Fruit fly (Drosophila melanogaster): ENCODE results near the gene bur.

bur gene

DNA sequence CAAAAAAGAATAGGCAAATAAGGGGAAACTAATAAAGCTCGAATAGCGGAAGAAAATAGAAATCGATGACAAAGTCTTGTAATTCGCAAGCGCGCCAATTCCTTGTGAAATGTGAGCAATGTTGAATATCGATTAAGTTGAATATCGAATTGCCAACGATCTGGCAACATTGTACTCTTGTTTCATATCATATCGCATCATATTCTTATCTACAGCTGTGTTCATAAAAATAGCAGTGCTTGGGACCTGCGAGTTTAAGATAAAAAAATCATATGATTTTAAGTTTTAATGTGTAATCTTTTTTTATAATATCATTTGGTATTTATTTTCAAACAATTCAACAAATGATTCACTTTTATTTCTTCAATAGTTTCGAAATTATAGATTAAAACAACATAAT, 30.4 kb downstream of the bur start (continued):
- peak; percentile 55 for TF ChIP-seq phol (tag; optimal IDR thresholded peaks at IDR 0.05)
- TF ChIP-seq CG8388 (GFP tag; optimal IDR thresholded peaks at IDR 0.05), result peak; percentile 45
- no peak; the same call in 2 of the 3 replicates for TF ChIP-seq CG2199 (GFP tag; IDR thresholded peaks at IDR 0.05)
- TF ChIP-seq bsh (GFP tag; optimal IDR thresholded peaks at IDR 0.05), result peak in 1 of 2 experiments; percentile 67
- TF ChIP-seq CG31388 (GFP tag; optimal IDR thresholded peaks at IDR 0.05), result no peak
- TF ChIP-seq fu2 (GFP tag; optimal IDR thresholded peaks at IDR 0.05), result no peak
- TF ChIP-seq psq (GFP tag; optimal IDR thresholded peaks at IDR 0.05), result no peak
- no peak for TF ChIP-seq Rx (GFP tag; IDR thresholded peaks at IDR 0.05)
- TF ChIP-seq eyg (GFP tag; optimal IDR thresholded peaks at IDR 0.05), result no peak
- TF ChIP-seq aop (GFP tag; IDR thresholded peaks at IDR 0.05), result no peak; the same call in 1 of the 2 replicates
- no peak for TF ChIP-seq ken (GFP tag; IDR thresholded peaks at IDR 0.05)
- TF ChIP-seq bbx (GFP tag; IDR thresholded peaks at IDR 0.05; ENCODE audit: partially characterized antibody), result peak; percentile 58; the same call in 1 of the 2 replicates
- no peak for TF ChIP-seq CG7556 (GFP tag; optimal IDR thresholded peaks at IDR 0.05)
- no peak for TF ChIP-seq Kr (GFP tag; optimal IDR thresholded peaks at IDR 0.05)
- no peak for TF ChIP-seq fd102C (GFP tag; optimal IDR thresholded peaks at IDR 0.05)
- TF ChIP-seq Nf-YB (GFP tag; optimal IDR thresholded peaks at IDR 0.05), result peak; percentile 26
- TF ChIP-seq wek (GFP tag; optimal IDR thresholded peaks at IDR 0.05), result no peak
- no peak for TF ChIP-seq CG5245 (GFP tag; optimal IDR thresholded peaks at IDR 0.05)
- no peak for TF ChIP-seq Dip3 (GFP tag; optimal IDR thresholded peaks at IDR 0.05)
- peak; percentile 63 for TF ChIP-seq CG17829 (tag; optimal IDR thresholded peaks at IDR 0.05)
- peak; percentile 74 for TF ChIP-seq row (GFP tag; IDR thresholded peaks at IDR 0.05)
- TF ChIP-seq CG15011 (GFP tag; optimal IDR thresholded peaks at IDR 0.05), result no peak
- TF ChIP-seq Rfx (GFP tag; IDR thresholded peaks at IDR 0.05), result peak; percentile 74
- no peak for TF ChIP-seq CG4282 (GFP tag; optimal IDR thresholded peaks at IDR 0.05)
- no peak for TF ChIP-seq Oaz (GFP tag; IDR thresholded peaks at IDR 0.05)
- TF ChIP-seq Nf-YA (GFP tag; IDR thresholded peaks at IDR 0.05), result no peak; the same call in 1 of the 2 replicates
- peak; percentile 35 for TF ChIP-seq fd96Cb (tag; optimal IDR thresholded peaks at IDR 0.05)
- TF ChIP-seq Mes4 (GFP tag; optimal IDR thresholded peaks at IDR 0.05), result no peak
- TF ChIP-seq CTCF (GFP tag; optimal IDR thresholded peaks at IDR 0.05), result no peak
- peak; percentile 79 for TF ChIP-seq CG32532 (GFP tag; IDR thresholded peaks at IDR 0.05)
- no peak for TF ChIP-seq gsb (GFP tag; IDR thresholded peaks at IDR 0.05)
- no peak for TF ChIP-seq ara (GFP tag; IDR thresholded peaks at IDR 0.05)
- TF ChIP-seq jumu (GFP tag; optimal IDR thresholded peaks at IDR 0.05), result no peak
- TF ChIP-seq pan (optimal IDR thresholded peaks at IDR 0.05), result no peak
- TF ChIP-seq pan (GFP tag; optimal IDR thresholded peaks at IDR 0.05 in 1 of 2, IDR thresholded peaks at IDR 0.05 in 1 of 2), result peak in 1 of 2 experiments; percentile 78
- TF ChIP-seq CG18011 (GFP tag; optimal IDR thresholded peaks at IDR 0.05), result no peak
- no peak for TF ChIP-seq org-1 (GFP tag; optimal IDR thresholded peaks at IDR 0.05)
- TF ChIP-seq HHEX (GFP tag; optimal IDR thresholded peaks at IDR 0.05), result peak; percentile 53
- no peak for TF ChIP-seq emc (GFP tag; optimal IDR thresholded peaks at IDR 0.05)
- TF ChIP-seq CG6254 (GFP tag; optimal IDR thresholded peaks at IDR 0.05), result peak; percentile 15
- peak; percentile 11; the same call in 1 of the 2 replicates for TF ChIP-seq CG32767 (GFP tag; IDR thresholded peaks at IDR 0.05)
- TF ChIP-seq CG11398 (GFP tag; optimal IDR thresholded peaks at IDR 0.05), result no peak
- TF ChIP-seq Hmx (GFP tag; optimal IDR thresholded peaks at IDR 0.05), result no peak
- TF ChIP-seq dm (GFP tag; optimal IDR thresholded peaks at IDR 0.05), result peak; percentile 16
- TF ChIP-seq CG8944 (GFP tag; optimal IDR thresholded peaks at IDR 0.05), result no peak
- no peak for TF ChIP-seq Dfd (GFP tag; optimal IDR thresholded peaks at IDR 0.05)
- peak; percentile 60 for TF ChIP-seq nmo (GFP tag; optimal IDR thresholded peaks at IDR 0.05)
- peak; percentile 91 for TF ChIP-seq E2f2 (GFP tag; IDR thresholded peaks at IDR 0.05)
- peak; percentile 38 for TF ChIP-seq kay (GFP tag; optimal IDR thresholded peaks at IDR 0.05)
- TF ChIP-seq bcd (GFP tag; optimal IDR thresholded peaks at IDR 0.05), result no peak
- no peak for TF ChIP-seq da (GFP tag; optimal IDR thresholded peaks at IDR 0.05)
- peak; percentile 73 for TF ChIP-seq dysf (GFP tag; IDR thresholded peaks at IDR 0.05)
- TF ChIP-seq CG1602 (GFP tag; optimal IDR thresholded peaks at IDR 0.05), result no peak

All from whole organism, embryonic.